Worm (Caenorhabditis elegans) whole organism, L4 larva: Measurements from ENCODE around the gene W03G11.4.

Experiments used
- ZK337.2 ChIP-seq: fragments of 200-800 bp; sonication (Bioruptor generic); IDR thresholded peaks from 2 replicates; pipeline ENCODE4 v1.3.6; 2022; ENCODE audit warnings: missing genetic modification reagents, missing genetic modification characterization, missing compliant biosample characterization
- jun-1 ChIP-seq: fragments of 150-350 bp; optimal IDR thresholded peaks from 2 replicates; lab custom pipeline; 2014; ENCODE audit warnings: missing biosample characterization, missing genetic modification reagents, missing genetic modification characterization
- nhr-10 ChIP-seq: fragments of 150-350 bp; optimal IDR thresholded peaks from 2 replicates; lab custom pipeline; 2014; ENCODE audit warnings: missing biosample characterization, missing genetic modification characterization
- nhr-28 ChIP-seq: fragments of 150-350 bp; optimal IDR thresholded peaks from 2 replicates; lab custom pipeline; 2014; ENCODE audit warnings: missing biosample characterization, missing genetic modification characterization
- nhr-48 ChIP-seq: sonication (generic microtip); optimal IDR thresholded peaks from 2 replicates; lab custom pipeline; 2016; ENCODE audit warnings: mild to moderate bottlenecking, missing genetic modification characterization, missing compliant biosample characterization
- skn-1 ChIP-seq: fragments of 150-350 bp; optimal IDR thresholded peaks from 2 replicates; lab custom pipeline; 2014; ENCODE audit warnings: missing biosample characterization, missing genetic modification characterization
- unc-130 ChIP-seq: sonication (generic microtip); optimal IDR thresholded peaks from 2 replicates; lab custom pipeline; 2016; ENCODE audit warnings: missing genetic modification reagents, missing genetic modification characterization, missing compliant biosample characterization
- zfp-3 ChIP-seq: fragments of 200-800 bp; sonication (Bioruptor generic); conservative IDR thresholded peaks from 2 replicates; pipeline ENCODE4 v1.3.6; 2022; ENCODE audit warnings: missing genetic modification reagents, missing genetic modification characterization, missing compliant biosample characterization

- no peak for TF ChIP-seq unc-130 (GFP tag; lab: Kevin White, UChicago)
- no peak for TF ChIP-seq ZK337.2 (GFP tag; lab: Robert Waterston, UW)
- no peak for TF ChIP-seq nhr-48 (tag; lab: Kevin White, UChicago)
- no peak for TF ChIP-seq skn-1 (tag; lab: Kevin White, UChicago)
- TF ChIP-seq nhr-10 (tag; lab: Kevin White, UChicago): no peak
- no peak for TF ChIP-seq nhr-28 (tag; lab: Kevin White, UChicago)
- TF ChIP-seq zfp-3 (GFP tag; lab: Robert Waterston, UW): no peak
- no peak for TF ChIP-seq jun-1 (tag; lab: Kevin White, UChicago)
Measured at ce11 chrX:12108517-12109216, 15.7 kb upstream of the W03G11.4 start, which contains the start of the genes W03G11.2 and lgc-13.
